Fruit fly (Drosophila melanogaster) whole organism, embryonic: ENCODE data around the gene CG13659.

Source experiments
- B-H2 ChIP-seq: fragments of 200-800 bp; sonication (Bioruptor generic); optimal IDR thresholded peaks from 2 replicates; lab custom pipeline; 2018; ENCODE audit warnings: missing biosample characterization, mild to moderate bottlenecking, missing genetic modification characterization
- Blimp-1 ChIP-seq: fragments of 200-800 bp; sonication (Bioruptor generic); optimal IDR thresholded peaks from 3 replicates; lab custom pipeline; 2018; ENCODE audit warnings: missing biosample characterization, missing genetic modification characterization, mild to moderate bottlenecking, moderate library complexity, missing genetic modification reagents
- CG10274 ChIP-seq: fragments of 200-800 bp; sonication (Bioruptor generic); optimal IDR thresholded peaks from 3 replicates; lab custom pipeline; 2017; ENCODE audit warnings: missing biosample characterization, mild to moderate bottlenecking, missing genetic modification characterization
- CG11085 ChIP-seq: fragments of 200-800 bp; sonication (Bioruptor generic); IDR thresholded peaks from 2 replicates; pipeline ENCODE4 v1.3.6; 2022; ENCODE audit warnings: missing biosample characterization, missing genetic modification characterization
- CG12071 ChIP-seq: fragments of 200-800 bp; sonication (Bioruptor generic); optimal IDR thresholded peaks from 3 replicates; lab custom pipeline; 2018; ENCODE audit warnings: missing biosample characterization, mild to moderate bottlenecking, missing genetic modification characterization
- CG12104 ChIP-seq: fragments of 200-800 bp; sonication (Bioruptor generic); optimal IDR thresholded peaks from 3 replicates; lab custom pipeline; 2016; ENCODE audit warnings: missing biosample characterization, missing genetic modification characterization
- CG12155 ChIP-seq: fragments of 200-800 bp; sonication (Bioruptor generic); optimal IDR thresholded peaks from 3 replicates; lab custom pipeline; 2016; ENCODE audit warnings: missing biosample characterization, missing genetic modification characterization
- CG1233 ChIP-seq: fragments of 200-800 bp; sonication (Bioruptor generic); optimal IDR thresholded peaks from 4 replicates; lab custom pipeline; 2018; ENCODE audit warnings: missing biosample characterization, mild to moderate bottlenecking, missing genetic modification characterization
- CG12659 ChIP-seq: fragments of 200-800 bp; sonication (Bioruptor generic); optimal IDR thresholded peaks from 3 replicates; lab custom pipeline; 2017; ENCODE audit warnings: mild to moderate bottlenecking, missing biosample characterization, missing genetic modification reagents, missing genetic modification characterization
- CG18011 ChIP-seq: fragments of 200-800 bp; sonication (Bioruptor generic); optimal IDR thresholded peaks from 2 replicates; lab custom pipeline; 2017; ENCODE audit warnings: missing biosample characterization, missing genetic modification characterization, mild to moderate bottlenecking, moderate library complexity, missing genotype
- CG30020 ChIP-seq: fragments of 200-800 bp; optimal IDR thresholded peaks from 2 replicates; lab custom pipeline; 2019; ENCODE audit warnings: missing biosample characterization, mild to moderate bottlenecking, missing genetic modification characterization, moderate library complexity
- CG31224 ChIP-seq: fragments of 200-800 bp; sonication (Bioruptor generic); IDR thresholded peaks from 2 replicates; pipeline ENCODE4 v1.3.6; 2022; ENCODE audit warnings: missing biosample characterization, missing genetic modification characterization
- CG31388 ChIP-seq: fragments of 200-800 bp; sonication (Bioruptor generic); optimal IDR thresholded peaks from 2 replicates; lab custom pipeline; 2016; ENCODE audit warnings: missing biosample characterization, missing genetic modification characterization
- CG3281 ChIP-seq: fragments of 200-800 bp; sonication (Bioruptor generic); optimal IDR thresholded peaks from 3 replicates; lab custom pipeline; 2017; ENCODE audit warnings: missing biosample characterization, mild to moderate bottlenecking, missing genetic modification characterization
- CG33557 ChIP-seq: fragments of 200-800 bp; sonication (Bioruptor generic); optimal IDR thresholded peaks from 2 replicates; lab custom pipeline; 2019; ENCODE audit warnings: missing biosample characterization, mild to moderate bottlenecking, missing genetic modification characterization, moderate library complexity
- CG4328 ChIP-seq: fragments of 200-800 bp; sonication (Bioruptor generic); optimal IDR thresholded peaks from 3 replicates; lab custom pipeline; 2017; ENCODE audit warnings: missing biosample characterization, missing genetic modification reagents, missing genetic modification characterization
- CG4360 ChIP-seq: fragments of 200-800 bp; sonication (Bioruptor generic); IDR thresholded peaks from 2 replicates; pipeline ENCODE4 v1.3.6; 2022; ENCODE audit warnings: missing biosample characterization, missing genetic modification characterization
- CG4404 ChIP-seq: fragments of 200-800 bp; sonication (Bioruptor generic); IDR thresholded peaks from 2 replicates; pipeline ENCODE4 v1.3.6; 2022; ENCODE audit warnings: missing biosample characterization, missing genetic modification characterization
- CG4707 ChIP-seq: fragments of 200-800 bp; sonication (Bioruptor generic); optimal IDR thresholded peaks from 2 replicates; lab custom pipeline; 2018; ENCODE audit warnings: missing biosample characterization, mild to moderate bottlenecking, missing genetic modification characterization, moderate library complexity
- CG6254 ChIP-seq: fragments of 200-800 bp; sonication (Bioruptor generic); optimal IDR thresholded peaks from 3 replicates; lab custom pipeline; 2017; ENCODE audit warnings: mild to moderate bottlenecking, missing biosample characterization, missing genetic modification reagents, missing genetic modification characterization
- CG6791 ChIP-seq: fragments of 200-800 bp; sonication (Bioruptor generic); IDR thresholded peaks from 3 replicates; pipeline ENCODE4 v1.3.6; 2022; ENCODE audit warnings: missing biosample characterization, missing genetic modification characterization; ENCODE audit not compliant: partially characterized antibody
- CG7745 ChIP-seq: fragments of 200-800 bp; sonication (Bioruptor generic); optimal IDR thresholded peaks from 2 replicates; lab custom pipeline; 2018; ENCODE audit warnings: missing biosample characterization, mild to moderate bottlenecking, missing genetic modification characterization, moderate library complexity
- CG8089 ChIP-seq: fragments of 200-800 bp; sonication (Bioruptor generic); optimal IDR thresholded peaks from 3 replicates; lab custom pipeline; 2016; ENCODE audit warnings: missing biosample characterization, missing genetic modification characterization
- CG8924 ChIP-seq: fragments of 200-800 bp; optimal IDR thresholded peaks from 3 replicates; lab custom pipeline; 2019; ENCODE audit warnings: missing biosample characterization, mild to moderate bottlenecking, missing genetic modification characterization, moderate library complexity
- CHES-1-like ChIP-seq: fragments of 200-800 bp; sonication (Bioruptor generic); optimal IDR thresholded peaks from 2 replicates; lab custom pipeline; 2016; ENCODE audit warnings: missing biosample characterization, missing genetic modification characterization
- CoRest ChIP-seq: fragments of 200-800 bp; sonication (Bioruptor generic); optimal IDR thresholded peaks from 3 replicates; lab custom pipeline; 2018; ENCODE audit warnings: missing biosample characterization, mild to moderate bottlenecking, missing genetic modification characterization, moderate library complexity
- Dfd ChIP-seq, 2 experiments: fragments of >200 bp; optimal IDR thresholded peaks; 2 replicates each; lab custom pipeline; 2017; ENCODE audit warnings: missing biosample characterization in 2 of 2, missing genetic modification characterization in 2 of 2
- ERR ChIP-seq: fragments of 200-800 bp; sonication (Bioruptor generic); optimal IDR thresholded peaks from 2 replicates; lab custom pipeline; 2016; ENCODE audit warnings: missing biosample characterization, missing genetic modification characterization
- HLH54F ChIP-seq: fragments of 200-800 bp; sonication (Bioruptor generic); optimal IDR thresholded peaks from 3 replicates; lab custom pipeline; 2016; ENCODE audit warnings: missing biosample characterization, missing genetic modification characterization
- Hr51 ChIP-seq, 2 experiments: fragments of 200-800 bp; sonication (Bioruptor generic); optimal IDR thresholded peaks; 2 replicates in 1 of 2; 3 replicates in 1 of 2; lab custom pipeline; 2016 to 2018; ENCODE audit warnings: missing biosample characterization in 2 of 2, missing genetic modification characterization in 2 of 2, mild to moderate bottlenecking in 1 of 2, moderate library complexity in 1 of 2
- Lpt ChIP-seq: fragments of >200 bp; optimal IDR thresholded peaks from 2 replicates; lab custom pipeline; 2018; ENCODE audit warnings: missing biosample characterization, missing genetic modification characterization
- Sox100B ChIP-seq: fragments of 200-800 bp; sonication (Bioruptor generic); optimal IDR thresholded peaks from 3 replicates; lab custom pipeline; 2018; ENCODE audit warnings: missing biosample characterization, mild to moderate bottlenecking, missing genetic modification characterization
- ac ChIP-seq: fragments of 200-800 bp; sonication (Bioruptor generic); optimal IDR thresholded peaks from 3 replicates; lab custom pipeline; 2017; ENCODE audit warnings: missing biosample characterization, mild to moderate bottlenecking, missing genetic modification characterization
- amos ChIP-seq: fragments of 200-800 bp; sonication (Bioruptor generic); IDR thresholded peaks from 2 replicates; pipeline ENCODE4 v1.3.6; 2022; ENCODE audit warnings: missing biosample characterization, missing genetic modification characterization; ENCODE audit not compliant: partially characterized antibody
- az2 ChIP-seq: fragments of 200-800 bp; sonication (Bioruptor generic); optimal IDR thresholded peaks from 3 replicates; lab custom pipeline; 2016; ENCODE audit warnings: missing biosample characterization, missing genetic modification characterization
- bcd ChIP-seq: fragments of 200-800 bp; sonication (Bioruptor generic); optimal IDR thresholded peaks from 2 replicates; lab custom pipeline; 2017; ENCODE audit warnings: missing biosample characterization, mild to moderate bottlenecking, missing genetic modification characterization
- fd96Cb ChIP-seq: fragments of 200-800 bp; sonication (Bioruptor generic); optimal IDR thresholded peaks from 2 replicates; lab custom pipeline; 2018; ENCODE audit warnings: missing biosample characterization, mild to moderate bottlenecking, missing genetic modification characterization, moderate library complexity
- gsb ChIP-seq: fragments of 200-800 bp; sonication (Bioruptor generic); IDR thresholded peaks from 2 replicates; pipeline ENCODE4 v1.3.6; 2022; ENCODE audit warnings: missing biosample characterization, missing genetic modification characterization
- ham ChIP-seq: fragments of 200-800 bp; sonication (Bioruptor generic); IDR thresholded peaks from 2 replicates; pipeline ENCODE4 v1.3.6; 2022; ENCODE audit warnings: missing biosample characterization, missing genetic modification characterization
- inv ChIP-seq: fragments of 200-800 bp; sonication (Bioruptor generic); IDR thresholded peaks from 2 replicates; pipeline ENCODE4 v1.3.6; 2022; ENCODE audit warnings: missing biosample characterization, missing genetic modification characterization; ENCODE audit not compliant: partially characterized antibody
- lmd ChIP-seq: fragments of 200-800 bp; sonication (Bioruptor generic); IDR thresholded peaks from 2 replicates; pipeline ENCODE4 v1.3.6; 2022; ENCODE audit warnings: missing biosample characterization, missing genetic modification characterization
- oc ChIP-seq: fragments of 200-800 bp; sonication (Bioruptor generic); optimal IDR thresholded peaks from 2 replicates; lab custom pipeline; 2018; ENCODE audit warnings: missing biosample characterization, mild to moderate bottlenecking, missing genetic modification characterization, moderate library complexity
- peb ChIP-seq: fragments of 200-800 bp; sonication (Bioruptor generic); IDR thresholded peaks from 2 replicates; pipeline ENCODE4 v1.3.6; 2022; ENCODE audit warnings: missing biosample characterization, missing genetic modification characterization
- row ChIP-seq: fragments of 200-800 bp; sonication (Bioruptor generic); IDR thresholded peaks from 3 replicates; pipeline ENCODE4 v1.3.6; 2022; ENCODE audit warnings: missing biosample characterization, missing genetic modification characterization
- sc ChIP-seq, 3 experiments: fragments of >200 bp in 2 of 3; fragments of 200-800 bp in 1 of 3; sonication (Bioruptor generic) in 1 of 3; optimal IDR thresholded peaks; 2 replicates in 2 of 3; 3 replicates in 1 of 3; lab custom pipeline; 2017; ENCODE audit warnings: mild to moderate bottlenecking in 1 of 3, missing biosample characterization in 1 of 3, missing genetic modification characterization in 1 of 3, missing genetic modification reagents in 1 of 3
- sug ChIP-seq: fragments of 200-800 bp; optimal IDR thresholded peaks from 2 replicates; lab custom pipeline; 2019; ENCODE audit warnings: missing biosample characterization, mild to moderate bottlenecking, missing genetic modification characterization, moderate library complexity
- tap ChIP-seq: fragments of 200-800 bp; optimal IDR thresholded peaks from 3 replicates; lab custom pipeline; 2019; ENCODE audit warnings: missing biosample characterization, mild to moderate bottlenecking, missing genetic modification characterization, moderate library complexity
- ttk ChIP-seq: fragments of 200-800 bp; sonication (Bioruptor generic); IDR thresholded peaks from 2 replicates; pipeline ENCODE4 v2.1.2; 2022; ENCODE audit warnings: missing biosample characterization, missing genetic modification characterization
- wek ChIP-seq: fragments of 200-800 bp; sonication (Bioruptor generic); optimal IDR thresholded peaks from 3 replicates; lab custom pipeline; 2018; ENCODE audit warnings: missing biosample characterization, mild to moderate bottlenecking, missing genetic modification characterization, moderate library complexity
- zen ChIP-seq: fragments of 200-800 bp; sonication (Bioruptor generic); optimal IDR thresholded peaks from 3 replicates; lab custom pipeline; 2018; ENCODE audit warnings: missing biosample characterization, mild to moderate bottlenecking, missing genetic modification characterization, moderate library complexity
- zf30C ChIP-seq: fragments of 200-800 bp; sonication (Bioruptor generic); optimal IDR thresholded peaks from 3 replicates; lab custom pipeline; 2018; ENCODE audit warnings: missing biosample characterization, mild to moderate bottlenecking, missing genetic modification characterization

Gene CG13659

DNA sequence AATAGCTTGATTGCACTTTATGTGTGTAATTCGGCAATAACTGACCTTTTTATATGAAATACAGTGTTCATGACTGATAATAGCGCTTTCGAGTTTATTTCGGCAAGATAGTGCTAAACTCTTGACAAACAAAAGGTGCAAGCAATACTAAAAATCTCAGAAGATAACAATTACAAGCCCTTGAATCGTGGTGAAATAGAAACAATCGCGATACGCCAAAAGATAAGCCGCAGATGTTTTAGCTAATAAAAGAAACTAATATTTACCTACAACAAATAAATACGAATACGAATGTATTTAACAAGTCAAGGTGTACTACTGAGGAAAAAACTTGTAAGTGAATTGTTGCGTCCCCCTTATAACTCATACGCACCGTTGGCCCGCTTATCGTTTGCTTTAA lies 25.4 kb upstream of the CG13659 start (continued):
- no peak for TF ChIP-seq CG7745 (tag; lab: Kevin White, UChicago)
- TF ChIP-seq zen (tag; lab: Kevin White, UChicago): no peak
- TF ChIP-seq CG4360 (GFP tag; lab: Robert Waterston, UW): no peak
- TF ChIP-seq B-H2 (GFP tag; lab: Kevin White, UChicago): peak; percentile 36
- TF ChIP-seq ac (GFP tag; lab: Kevin White, UChicago): no peak
- TF ChIP-seq HLH54F: no peak
- no peak for TF ChIP-seq tap (tag; lab: Kevin White, UChicago)
- TF ChIP-seq zf30C (GFP tag; lab: Kevin White, UChicago): no peak
- TF ChIP-seq CG4707 (GFP tag; lab: Kevin White, UChicago): no peak
- no peak for TF ChIP-seq Lpt
- no peak for TF ChIP-seq CG6254 (GFP tag; lab: Kevin White, UChicago)
- TF ChIP-seq ttk: no peak
- no peak for TF ChIP-seq CG30020 (tag; lab: Kevin White, UChicago)
- TF ChIP-seq CG12071 (GFP tag; lab: Kevin White, UChicago): peak; percentile 44
- TF ChIP-seq CG8089 (GFP tag; lab: Kevin White, UChicago): no peak
- TF ChIP-seq oc (tag; lab: Kevin White, UChicago): no peak
- no peak for TF ChIP-seq peb (GFP tag; lab: Robert Waterston, UW)
- TF ChIP-seq sug: peak; percentile 77
- no peak for TF ChIP-seq ERR (GFP tag; lab: Kevin White, UChicago)
- TF ChIP-seq CG11085 (GFP tag; lab: Robert Waterston, UW): no peak
- no peak for TF ChIP-seq gsb (GFP tag; lab: Robert Waterston, UW)
- TF ChIP-seq CG12659 (GFP tag; lab: Kevin White, UChicago): peak; percentile 23
- no peak for TF ChIP-seq fd96Cb (tag; lab: Kevin White, UChicago)
- TF ChIP-seq CG31388 (GFP tag; lab: Kevin White, UChicago): no peak
- TF ChIP-seq CG18011 (GFP tag; lab: Kevin White, UChicago): no peak
- TF ChIP-seq inv: no peak
- TF ChIP-seq wek (GFP tag; lab: Kevin White, UChicago): no peak
- TF ChIP-seq CG3281 (GFP tag; lab: Kevin White, UChicago): peak; percentile 50
- no peak for TF ChIP-seq ham
- TF ChIP-seq amos (GFP tag; lab: Robert Waterston, UW): no peak
- no peak for TF ChIP-seq Blimp-1 (GFP tag; lab: Kevin White, UChicago)
- TF ChIP-seq CG31224 (GFP tag; lab: Robert Waterston, UW): no peak
- no peak for TF ChIP-seq Dfd (GFP tag; optimal IDR thresholded peaks at IDR 0.05; lab: Kevin White, UChicago)
- no peak for TF ChIP-seq Sox100B (GFP tag; lab: Kevin White, UChicago)
- peak; percentile 1 for TF ChIP-seq CG1233 (GFP tag; lab: Kevin White, UChicago)
- no peak for TF ChIP-seq Hr51 (GFP tag; optimal IDR thresholded peaks at IDR 0.05; lab: Kevin White, UChicago)
- TF ChIP-seq lmd: no peak
- peak; percentile 35 for TF ChIP-seq CG12104 (GFP tag; lab: Kevin White, UChicago)
- TF ChIP-seq CG4328 (GFP tag; lab: Kevin White, UChicago): no peak
- TF ChIP-seq CG4404: no peak
- no peak for TF ChIP-seq CoRest
- no peak for TF ChIP-seq CG10274 (GFP tag; lab: Kevin White, UChicago)
- TF ChIP-seq CG12155 (GFP tag; lab: Kevin White, UChicago): no peak
- no peak for TF ChIP-seq az2 (GFP tag; lab: Kevin White, UChicago)
- peak; percentile 27 for TF ChIP-seq CG8924 (tag; lab: Kevin White, UChicago)
- no peak for TF ChIP-seq CG6791 (GFP tag; lab: Robert Waterston, UW)
- no peak for TF ChIP-seq CG33557 (GFP tag; lab: Kevin White, UChicago)
- no peak for TF ChIP-seq bcd (GFP tag; lab: Kevin White, UChicago)
- TF ChIP-seq sc (optimal IDR thresholded peaks at IDR 0.05; lab: Kevin White, UChicago): no peak
- TF ChIP-seq sc (GFP tag; optimal IDR thresholded peaks at IDR 0.05; lab: Kevin White, UChicago): no peak
- no peak for TF ChIP-seq row (GFP tag; lab: Robert Waterston, UW)
- no peak for TF ChIP-seq CHES-1-like (GFP tag; lab: Kevin White, UChicago)
